Worm (Caenorhabditis elegans) whole organism, late embryonic: ENCODE results near the gene F58E2.3.

Experiments used
- C38D4.7 ChIP-seq: fragments of 200-800 bp; sonication (Bioruptor generic); optimal IDR thresholded peaks from 2 replicates; lab custom pipeline; 2018; ENCODE audit warnings: mild to moderate bottlenecking, missing genetic modification characterization, moderate library complexity, missing compliant biosample characterization
- F13H6.1 ChIP-seq: sonication (generic microtip); optimal IDR thresholded peaks from 2 replicates; lab custom pipeline; 2016; ENCODE audit warnings: missing genetic modification characterization, missing compliant biosample characterization
- K09A11.1 ChIP-seq: sonication (generic microtip); optimal IDR thresholded peaks from 2 replicates; lab custom pipeline; 2017; ENCODE audit warnings: antibody characterized with exemption, mild to moderate bottlenecking, missing genetic modification characterization, missing compliant biosample characterization; ENCODE audit not compliant: insufficient read depth
- ama-1 ChIP-seq: fragments of 150-350 bp; optimal IDR thresholded peaks from 2 replicates; lab custom pipeline; 2014
- ceh-18 ChIP-seq: sonication (generic microtip); optimal IDR thresholded peaks from 2 replicates; lab custom pipeline; 2016; ENCODE audit warnings: missing genetic modification characterization, missing compliant biosample characterization
- ceh-2 ChIP-seq: sonication (generic microtip); optimal IDR thresholded peaks from 2 replicates; lab custom pipeline; 2016; ENCODE audit warnings: missing genotype, missing genetic modification characterization, missing compliant biosample characterization
- ceh-22 ChIP-seq: sonication (generic microtip); optimal IDR thresholded peaks from 2 replicates; lab custom pipeline; 2017; ENCODE audit warnings: missing biosample characterization, missing genetic modification characterization
- ceh-24 ChIP-seq: sonication (generic microtip); optimal IDR thresholded peaks from 2 replicates; lab custom pipeline; 2016; ENCODE audit warnings: mild to moderate bottlenecking, missing genetic modification characterization, missing compliant biosample characterization
- ceh-31 ChIP-seq: sonication (generic microtip); optimal IDR thresholded peaks from 2 replicates; lab custom pipeline; 2016; ENCODE audit warnings: missing genetic modification characterization, missing compliant biosample characterization
- ceh-34 ChIP-seq: sonication (generic microtip); optimal IDR thresholded peaks from 2 replicates; lab custom pipeline; 2016; ENCODE audit warnings: mild to moderate bottlenecking, missing genetic modification characterization, missing compliant biosample characterization
- ceh-48 ChIP-seq: sonication (generic microtip); optimal IDR thresholded peaks from 2 replicates; lab custom pipeline; 2016; ENCODE audit warnings: missing genetic modification characterization, inconsistent platforms, missing compliant biosample characterization
- ceh-6 ChIP-seq: fragments of 200-800 bp; sonication (Bioruptor generic); optimal IDR thresholded peaks from 2 replicates; lab custom pipeline; 2018; ENCODE audit warnings: mild to moderate bottlenecking, missing genetic modification characterization, missing compliant biosample characterization
- ceh-9 ChIP-seq: sonication (generic microtip); optimal IDR thresholded peaks from 2 replicates; lab custom pipeline; 2016; ENCODE audit warnings: mild to moderate bottlenecking, missing genetic modification characterization, inconsistent platforms, missing compliant biosample characterization
- che-1 ChIP-seq: sonication (generic microtip); optimal IDR thresholded peaks from 2 replicates; lab custom pipeline; 2016; ENCODE audit warnings: mild to moderate bottlenecking, missing genetic modification characterization, missing compliant biosample characterization
- elt-2 ChIP-seq: sonication (generic microtip); optimal IDR thresholded peaks from 2 replicates; lab custom pipeline; 2016; ENCODE audit warnings: missing genetic modification reagents, missing genetic modification characterization, missing compliant biosample characterization
- elt-4 ChIP-seq: sonication (generic microtip); optimal IDR thresholded peaks from 2 replicates; lab custom pipeline; 2016; ENCODE audit warnings: missing genetic modification characterization, missing compliant biosample characterization
- ets-4 ChIP-seq: sonication (generic microtip); optimal IDR thresholded peaks from 2 replicates; lab custom pipeline; 2016; ENCODE audit warnings: missing genetic modification characterization, missing compliant biosample characterization
- fax-1 ChIP-seq: sonication (generic microtip); optimal IDR thresholded peaks from 2 replicates; lab custom pipeline; 2016; ENCODE audit warnings: missing genotype, missing genetic modification characterization, missing compliant biosample characterization
- fkh-10 ChIP-seq: fragments of 150-350 bp; optimal IDR thresholded peaks from 2 replicates; lab custom pipeline; 2014; ENCODE audit warnings: missing biosample characterization, missing genetic modification reagents, missing genetic modification characterization
- fkh-6 ChIP-seq: sonication (generic microtip); optimal IDR thresholded peaks from 2 replicates; lab custom pipeline; 2016; ENCODE audit warnings: missing genetic modification characterization, missing compliant biosample characterization
- hlh-13 ChIP-seq: fragments of 200-800 bp; sonication (Bioruptor generic); optimal IDR thresholded peaks from 2 replicates; lab custom pipeline; 2018; ENCODE audit warnings: mild to moderate bottlenecking, missing genetic modification characterization, missing compliant biosample characterization
- hlh-15 ChIP-seq: sonication (generic microtip); optimal IDR thresholded peaks from 2 replicates; lab custom pipeline; 2016; ENCODE audit warnings: missing genetic modification characterization, missing compliant biosample characterization
- hlh-30 ChIP-seq: sonication (generic microtip); optimal IDR thresholded peaks from 2 replicates; lab custom pipeline; 2017; ENCODE audit warnings: antibody characterized with exemption, missing genetic modification characterization, missing compliant biosample characterization; ENCODE audit not compliant: insufficient read depth
- hlh-6 ChIP-seq: sonication (generic microtip); optimal IDR thresholded peaks from 2 replicates; lab custom pipeline; 2016; ENCODE audit warnings: missing genotype, missing genetic modification characterization, missing compliant biosample characterization
- hlh-8 ChIP-seq: sonication (generic microtip); optimal IDR thresholded peaks from 2 replicates; lab custom pipeline; 2016; ENCODE audit warnings: missing genotype, missing genetic modification characterization, missing compliant biosample characterization
- lin-11 ChIP-seq: fragments of 200-800 bp; sonication (Bioruptor generic); optimal IDR thresholded peaks from 2 replicates; lab custom pipeline; 2018; ENCODE audit warnings: mild to moderate bottlenecking, missing genetic modification characterization, missing compliant biosample characterization
- nhr-232 ChIP-seq: sonication (generic microtip); optimal IDR thresholded peaks from 2 replicates; lab custom pipeline; 2016; ENCODE audit warnings: missing genetic modification characterization, missing compliant biosample characterization
- npax-4 ChIP-seq: sonication (generic microtip); optimal IDR thresholded peaks from 2 replicates; lab custom pipeline; 2016; ENCODE audit warnings: missing genetic modification characterization, missing compliant biosample characterization
- pat-9 ChIP-seq: fragments of 200-800 bp; sonication (Bioruptor generic); optimal IDR thresholded peaks from 2 replicates; lab custom pipeline; 2018; ENCODE audit warnings: mild to moderate bottlenecking, missing genetic modification characterization, moderate library complexity, missing compliant biosample characterization
- pax-1 ChIP-seq: fragments of 150-350 bp; optimal IDR thresholded peaks from 2 replicates; lab custom pipeline; 2014; ENCODE audit warnings: missing biosample characterization, missing genetic modification characterization
- pha-4 ChIP-seq: fragments of 150-350 bp; optimal IDR thresholded peaks from 2 replicates; lab custom pipeline; 2018; ENCODE audit warnings: missing biosample characterization, missing genetic modification reagents, missing genetic modification characterization
- pqm-1 ChIP-seq: sonication (generic microtip); optimal IDR thresholded peaks from 2 replicates; lab custom pipeline; 2016; ENCODE audit warnings: missing genetic modification characterization, missing compliant biosample characterization
- ref-2 ChIP-seq: sonication (generic microtip); optimal IDR thresholded peaks from 2 replicates; lab custom pipeline; 2016; ENCODE audit warnings: missing genetic modification characterization, missing compliant biosample characterization
- rnt-1 ChIP-seq: sonication (generic microtip); optimal IDR thresholded peaks from 2 replicates; lab custom pipeline; 2016; ENCODE audit warnings: missing genetic modification characterization, missing compliant biosample characterization
- sox-2 ChIP-seq: fragments of 200-800 bp; sonication (Bioruptor generic); IDR thresholded peaks from 2 replicates; pipeline ENCODE4 v1.3.6; 2022; ENCODE audit warnings: missing genetic modification reagents, missing genetic modification characterization, missing compliant biosample characterization
- sox-4 ChIP-seq: sonication (generic microtip); optimal IDR thresholded peaks from 2 replicates; lab custom pipeline; 2017; ENCODE audit warnings: mild to moderate bottlenecking, missing genetic modification characterization, inconsistent platforms, missing compliant biosample characterization
- syd-9 ChIP-seq: sonication (generic microtip); optimal IDR thresholded peaks from 2 replicates; lab custom pipeline; 2016; ENCODE audit warnings: mild to moderate bottlenecking, missing genetic modification characterization, moderate library complexity, missing compliant biosample characterization
- tbx-2 ChIP-seq: sonication (generic microtip); optimal IDR thresholded peaks from 2 replicates; lab custom pipeline; 2016; ENCODE audit warnings: missing genetic modification characterization, missing compliant biosample characterization
- tbx-7 ChIP-seq: sonication (generic microtip); optimal IDR thresholded peaks from 2 replicates; lab custom pipeline; 2016; ENCODE audit warnings: missing genotype, missing genetic modification characterization, missing compliant biosample characterization
- ttx-3 ChIP-seq: sonication (generic microtip); optimal IDR thresholded peaks from 2 replicates; lab custom pipeline; 2016; ENCODE audit warnings: missing genetic modification reagents, missing genetic modification characterization, missing compliant biosample characterization
- unc-55 ChIP-seq: sonication (generic microtip); optimal IDR thresholded peaks from 2 replicates; lab custom pipeline; 2017; ENCODE audit warnings: missing biosample characterization, missing genetic modification reagents, missing genetic modification characterization

Gene F58E2.3

DNA sequence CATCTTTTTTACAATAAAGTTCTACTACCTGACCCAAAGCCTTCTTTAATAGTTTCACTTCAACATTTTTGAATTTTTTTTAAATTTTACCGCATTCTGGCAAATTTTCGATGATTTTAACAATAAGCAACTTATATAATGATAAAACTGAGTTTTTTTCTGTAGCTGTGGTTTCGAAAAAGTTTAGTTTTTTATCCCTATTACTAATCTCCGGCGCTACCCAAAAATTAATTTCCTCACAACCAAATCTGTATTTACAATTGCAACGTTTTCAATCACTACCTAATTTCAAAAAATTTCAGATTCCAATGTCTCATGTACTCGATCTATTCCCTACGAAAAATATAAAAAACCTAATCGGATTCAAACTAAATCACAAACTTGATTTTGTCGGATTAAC, at the start of gene F58E2.3:
Gene F58E2.3, plus strand, starts transcription at position 301 of the 400 bp plus-strand sequence.
- TF ChIP-seq F13H6.1 (tag; lab: Kevin White, UChicago) (no peak), C38D4.7 (GFP tag; lab: Kevin White, UChicago) (no peak), ceh-34 (tag; lab: Kevin White, UChicago) (no peak), tbx-2 (tag; lab: Kevin White, UChicago) (no peak), lin-11 (tag; lab: Kevin White, UChicago) (no peak), syd-9 (tag; lab: Kevin White, UChicago) (no peak), pha-4 (tag; lab: Kevin White, UChicago) (no peak)
- TF ChIP-seq, all 69 proteins: peak for 0

- no peak for TF ChIP-seq nhr-232 (tag; lab: Kevin White, UChicago)
- TF ChIP-seq ref-2 (tag; lab: Kevin White, UChicago): no peak
- no peak for TF ChIP-seq ceh-22
- TF ChIP-seq ceh-2 (tag; lab: Kevin White, UChicago): no peak
- no peak for TF ChIP-seq che-1 (tag; lab: Kevin White, UChicago)
- no peak for TF ChIP-seq pat-9 (tag; lab: Kevin White, UChicago)
- no peak for TF ChIP-seq K09A11.1
- no peak for TF ChIP-seq sox-2
- no peak for TF ChIP-seq ama-1 (lab: Kevin White, UChicago)
- no peak for TF ChIP-seq ceh-31 (tag; lab: Kevin White, UChicago)
- TF ChIP-seq hlh-30 (tag; lab: Kevin White, UChicago): no peak
- no peak for TF ChIP-seq sox-4 (tag; lab: Kevin White, UChicago)
- no peak for TF ChIP-seq tbx-7 (tag; lab: Kevin White, UChicago)
- TF ChIP-seq rnt-1 (tag; lab: Kevin White, UChicago): no peak
- no peak for TF ChIP-seq ceh-48 (tag; lab: Kevin White, UChicago)
- TF ChIP-seq fkh-6 (tag; lab: Kevin White, UChicago): no peak
- TF ChIP-seq, all 69 proteins: peak for 0
Measured at ce11 chrIV:3418741-3419140, 48.5 kb upstream of the F58E2.3 start.

ce11 chrIV:3422516-3422915, 44.7 kb upstream of the F58E2.3 start, which contains the start of gene C04C3.6:
C04C3.6 (minus strand) TSS chrIV:3422616.
- TF ChIP-seq ttx-3 (tag; lab: Kevin White, UChicago) (no peak), syd-9 (tag; lab: Kevin White, UChicago) (no peak), unc-55 (GFP tag; lab: Kevin White, UChicago) (no peak), hlh-15 (no peak), ama-1 (lab: Kevin White, UChicago) (no peak), ceh-6 (GFP tag; lab: Kevin White, UChicago) (no peak), hlh-13 (GFP tag; lab: Kevin White, UChicago) (no peak), elt-2 (no peak), ceh-31 (tag; lab: Kevin White, UChicago) (no peak), pqm-1 (no peak), ref-2 (tag; lab: Kevin White, UChicago) (no peak), pat-9 (tag; lab: Kevin White, UChicago) (no peak), hlh-6 (tag; lab: Kevin White, UChicago) (no peak), ceh-9 (no peak), sox-2 (no peak), fkh-10 (GFP tag; lab: Kevin White, UChicago) (no peak), ceh-18 (no peak), hlh-8 (tag; lab: Kevin White, UChicago) (no peak)

DNA sequence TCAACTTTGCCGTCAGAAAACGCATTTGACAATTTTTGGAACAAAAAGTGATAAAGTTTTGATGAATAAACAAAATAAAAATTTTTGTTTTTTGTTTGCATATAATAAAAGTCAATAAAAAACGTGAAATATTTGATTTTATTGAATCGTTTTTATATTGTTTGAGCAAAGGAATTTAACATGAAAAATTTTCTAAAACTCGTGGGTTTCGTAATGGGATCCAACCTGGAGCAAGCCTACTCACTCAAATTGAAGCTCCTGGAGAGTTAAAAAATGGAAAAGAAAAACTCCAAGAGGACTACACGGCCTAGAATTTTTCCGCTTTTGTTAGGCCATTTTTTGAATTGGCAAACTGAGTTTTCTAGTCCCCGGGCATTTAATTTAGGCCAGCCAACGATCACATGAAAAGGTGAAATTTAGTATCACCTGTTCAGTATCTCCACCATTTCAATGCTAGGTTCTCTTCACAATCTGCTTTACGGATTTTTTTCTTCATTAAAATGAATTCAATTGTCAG, 38.7 kb upstream of the F58E2.3 start, which contains the start of the genes C04C3.9 and srz-60:
Gene C04C3.9, minus strand, starts transcription at position 101 of the 517 bp plus-strand sequence.
Gene srz-60, plus strand, starts transcription at position 467 of the 517 bp plus-strand sequence.
- TF ChIP-seq ets-4 (tag; lab: Kevin White, UChicago) (no peak), pqm-1 (no peak), hlh-30 (tag; lab: Kevin White, UChicago) (no peak), pat-9 (tag; lab: Kevin White, UChicago) (no peak), fax-1 (tag; lab: Kevin White, UChicago) (no peak), ceh-9 (no peak), ceh-2 (tag; lab: Kevin White, UChicago) (no peak), che-1 (tag; lab: Kevin White, UChicago) (no peak), rnt-1 (tag; lab: Kevin White, UChicago) (no peak), pha-4 (tag; lab: Kevin White, UChicago) (no peak), pax-1 (no peak), nhr-232 (tag; lab: Kevin White, UChicago) (no peak), elt-4 (no peak), K09A11.1 (no peak), ceh-24 (tag; lab: Kevin White, UChicago) (no peak), npax-4 (tag; lab: Kevin White, UChicago) (no peak)
